Fruit fly (Drosophila melanogaster) whole organism, larva: Measurements from ENCODE around the gene CG5194.

Source experiments
- noc ChIP-seq: fragments of 200-800 bp; sonication (Bioruptor generic); optimal IDR thresholded peaks from 3 replicates; lab custom pipeline; 2019; ENCODE audit warnings: missing biosample characterization, mild to moderate bottlenecking, missing genetic modification characterization, moderate library complexity

The CG5194 gene

dm6 chr3L:8978678-8979413, 30.8 kb downstream of the CG5194 start:
- no peak for TF ChIP-seq noc

dm6 chr3L:8974478-8975477, 34.9 kb downstream of the CG5194 start, which contains the start of the genes pix and Srp68:
Gene pix (minus strand): TSS chr3L:8974765.
Gene Srp68 (plus strand): TSS chr3L:8975046.
- peak; percentile 76 for TF ChIP-seq noc

- no peak for TF ChIP-seq noc
Measured at dm6 chr3L:8968437-8968836, 41.2 kb downstream of the CG5194 start, which contains the start of gene CG5026. Gene CG5026 (plus strand): TSS chr3L:8968528.

dm6 chr3L:8966324-8967011, 43.2 kb downstream of the CG5194 start, which contains the start of the genes CG5653 and CG5021:
Gene CG5653 (minus strand): TSS chr3L:8966374.
Gene CG5021 (plus strand): TSS chr3L:8966829.
- TF ChIP-seq noc = no peak

dm6 chr3L:8964458-8964857, 45.2 kb downstream of the CG5194 start, which contains the start of gene ValRS-m:
Gene ValRS-m (minus strand): TSS chr3L:8964769.
- no peak for TF ChIP-seq noc
